Worm (Caenorhabditis elegans) whole organism, midembryonic: ENCODE results near the gene F46C5.2.

ENCODE experiments used
- T22C8.4 ChIP-seq: fragments of 200-800 bp; sonication (Bioruptor generic); IDR thresholded peaks from 2 replicates; pipeline ENCODE4 v1.3.6; 2022; ENCODE audit warnings: missing genetic modification characterization, missing compliant biosample characterization
- cog-1 ChIP-seq: sonication (generic microtip); optimal IDR thresholded peaks from 2 replicates; lab custom pipeline; 2016; ENCODE audit warnings: missing genetic modification characterization, missing compliant biosample characterization
- flt-1 ChIP-seq: fragments of 200-800 bp; sonication (Bioruptor generic); IDR thresholded peaks from 2 replicates; pipeline ENCODE4 v1.3.6; 2022; ENCODE audit warnings: missing genetic modification characterization, missing compliant biosample characterization
- ref-1 ChIP-seq: fragments of 200-800 bp; sonication (Bioruptor generic); conservative IDR thresholded peaks from 2 replicates; pipeline ENCODE4 v1.3.6; 2022; ENCODE audit warnings: missing genetic modification reagents, missing genetic modification characterization, missing compliant biosample characterization
- ztf-23 ChIP-seq: fragments of 200-800 bp; sonication (Bioruptor generic); IDR thresholded peaks from 2 replicates; pipeline ENCODE4 v1.3.6; 2022; ENCODE audit warnings: missing genetic modification reagents, missing genetic modification characterization, missing compliant biosample characterization

DNA sequence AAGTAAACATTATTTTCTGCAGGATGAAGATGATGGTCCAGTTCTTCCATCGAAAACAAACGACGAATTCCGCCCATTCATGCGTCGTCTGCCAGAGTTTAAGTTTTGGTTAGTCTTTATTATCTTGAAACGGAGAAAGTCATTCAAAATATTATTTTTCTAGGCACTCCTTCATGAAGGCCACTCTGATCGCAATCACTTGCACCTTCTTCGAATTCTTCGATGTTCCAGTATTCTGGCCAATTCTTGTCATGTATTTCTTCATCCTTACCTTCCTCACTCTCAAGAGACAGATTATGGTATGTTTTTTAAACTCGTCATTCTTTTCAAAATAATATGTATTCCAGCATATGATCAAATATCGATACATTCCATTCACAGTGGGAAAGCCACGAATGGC, 17.3 kb downstream of the F46C5.2 start:
- TF ChIP-seq ref-1 (no peak), flt-1 (GFP tag; lab: Robert Waterston, UW) (no peak), T22C8.4 (no peak), cog-1 (tag; lab: Kevin White, UChicago) (no peak), ztf-23 (no peak)
